Worm (Caenorhabditis elegans): ENCODE measurements around the gene W03A5.2.
A peak's percentile ranks its signal among the peaks of the same experiment; 100 is the strongest.

Gene W03A5.2

ce11 chrIII:5436306-5436705, 30.5 kb downstream of the W03A5.2 start:
- TF ChIP-seq W03F9.2 (tag; optimal IDR thresholded peaks at IDR 0.05): no peak

- no peak for TF ChIP-seq dao-5 (tag; optimal IDR thresholded peaks at IDR 0.05)
- no peak for TF ChIP-seq him-1 (tag; optimal IDR thresholded peaks at IDR 0.05)
- TF ChIP-seq W03F9.2 (tag; optimal IDR thresholded peaks at IDR 0.05): no peak
Measured at ce11 chrIII:5438064-5438463, 32.2 kb downstream of the W03A5.2 start.

- TF ChIP-seq him-1 (tag; optimal IDR thresholded peaks at IDR 0.05) (no peak), W03F9.2 (tag; optimal IDR thresholded peaks at IDR 0.05) (no peak), dao-5 (tag; optimal IDR thresholded peaks at IDR 0.05) (no peak)
Measured at ce11 chrIII:5440540-5440939, 34.7 kb downstream of the W03A5.2 start, which contains the start of gene W03A5.6. Gene W03A5.6, minus strand, starts transcription at chrIII:5440640.

- TF ChIP-seq him-1 (tag; optimal IDR thresholded peaks at IDR 0.05): no peak
- TF ChIP-seq dao-5 (tag; optimal IDR thresholded peaks at IDR 0.05): no peak
- TF ChIP-seq W03F9.2 (tag; optimal IDR thresholded peaks at IDR 0.05): peak; percentile 16
Measured at ce11 chrIII:5442711-5443253, 36.9 kb downstream of the W03A5.2 start, which contains the start of the genes T24G10.2 and disl-2. Gene T24G10.2, minus strand, starts transcription at chrIII:5442761. Gene disl-2, plus strand, starts transcription at chrIII:5443167.

- TF ChIP-seq him-1 (tag; optimal IDR thresholded peaks at IDR 0.05) (no peak), W03F9.2 (tag; optimal IDR thresholded peaks at IDR 0.05) (peak; percentile 56), dao-5 (tag; optimal IDR thresholded peaks at IDR 0.05) (no peak)
Measured at ce11 chrIII:5448177-5448576, 42.3 kb downstream of the W03A5.2 start, which contains the start of gene skpt-1. Gene skpt-1, minus strand, starts transcription at chrIII:5448395.

- TF ChIP-seq him-1 (tag; optimal IDR thresholded peaks at IDR 0.05): no peak
- no peak for TF ChIP-seq dao-5 (tag; optimal IDR thresholded peaks at IDR 0.05)
- TF ChIP-seq W03F9.2 (tag; optimal IDR thresholded peaks at IDR 0.05): no peak
Measured at ce11 chrIII:5449762-5450308, 44.0 kb downstream of the W03A5.2 start, which contains the start of gene F48E8.8. Gene F48E8.8, minus strand, starts transcription at chrIII:5449812.

ce11 chrIII:5450430-5450829, 44.6 kb downstream of the W03A5.2 start, which contains the start of gene paa-1:
Gene paa-1, plus strand, starts transcription at chrIII:5450730.
- TF ChIP-seq W03F9.2 (tag; optimal IDR thresholded peaks at IDR 0.05) (no peak), dao-5 (tag; optimal IDR thresholded peaks at IDR 0.05) (no peak), him-1 (tag; optimal IDR thresholded peaks at IDR 0.05) (no peak)

ce11 chrIII:5453290-5453689, 47.5 kb downstream of the W03A5.2 start, which contains the start of gene F48E8.4:
Gene F48E8.4, plus strand, starts transcription at chrIII:5453590.
- TF ChIP-seq dao-5 (tag; optimal IDR thresholded peaks at IDR 0.05) (no peak), W03F9.2 (tag; optimal IDR thresholded peaks at IDR 0.05) (no peak), him-1 (tag; optimal IDR thresholded peaks at IDR 0.05) (no peak)

All from whole organism, L4/young adult.